Worm (Caenorhabditis elegans) whole organism, late embryonic: Measurements from ENCODE around the gene F20D12.12.

Experiments
- K02D7.2 ChIP-seq: sonication (generic microtip); optimal IDR thresholded peaks from 2 replicates; lab custom pipeline; 2017; ENCODE audit warnings: mild to moderate bottlenecking, missing genetic modification characterization, missing compliant biosample characterization
- T23F11.4 ChIP-seq: fragments of 200-800 bp; sonication (Bioruptor generic); optimal IDR thresholded peaks from 2 replicates; lab custom pipeline; 2018; ENCODE audit warnings: mild to moderate bottlenecking, missing genetic modification characterization, missing compliant biosample characterization
- Y22D7AL.16 ChIP-seq: sonication (generic microtip); optimal IDR thresholded peaks from 2 replicates; lab custom pipeline; 2016; ENCODE audit warnings: missing genetic modification characterization, missing compliant biosample characterization
- ahr-1 ChIP-seq: sonication (generic microtip); optimal IDR thresholded peaks from 2 replicates; lab custom pipeline; 2016; ENCODE audit warnings: missing genetic modification characterization, missing compliant biosample characterization
- ceh-14 ChIP-seq: sonication (generic microtip); optimal IDR thresholded peaks from 2 replicates; lab custom pipeline; 2016; ENCODE audit warnings: missing genotype, missing genetic modification characterization, missing compliant biosample characterization
- ceh-18 ChIP-seq: sonication (generic microtip); optimal IDR thresholded peaks from 2 replicates; lab custom pipeline; 2016; ENCODE audit warnings: missing genetic modification characterization, missing compliant biosample characterization
- ceh-19 ChIP-seq: fragments of 200-800 bp; sonication (Bioruptor generic); optimal IDR thresholded peaks from 2 replicates; lab custom pipeline; 2018; ENCODE audit warnings: mild to moderate bottlenecking, missing genetic modification characterization, missing compliant biosample characterization
- ceh-2 ChIP-seq: sonication (generic microtip); optimal IDR thresholded peaks from 2 replicates; lab custom pipeline; 2016; ENCODE audit warnings: missing genotype, missing genetic modification characterization, missing compliant biosample characterization
- ceh-22 ChIP-seq: sonication (generic microtip); optimal IDR thresholded peaks from 2 replicates; lab custom pipeline; 2017; ENCODE audit warnings: missing biosample characterization, missing genetic modification characterization
- ceh-24 ChIP-seq: sonication (generic microtip); optimal IDR thresholded peaks from 2 replicates; lab custom pipeline; 2016; ENCODE audit warnings: mild to moderate bottlenecking, missing genetic modification characterization, missing compliant biosample characterization
- ceh-31 ChIP-seq: sonication (generic microtip); optimal IDR thresholded peaks from 2 replicates; lab custom pipeline; 2016; ENCODE audit warnings: missing genetic modification characterization, missing compliant biosample characterization
- ceh-34 ChIP-seq: sonication (generic microtip); optimal IDR thresholded peaks from 2 replicates; lab custom pipeline; 2016; ENCODE audit warnings: mild to moderate bottlenecking, missing genetic modification characterization, missing compliant biosample characterization
- ceh-48 ChIP-seq: sonication (generic microtip); optimal IDR thresholded peaks from 2 replicates; lab custom pipeline; 2016; ENCODE audit warnings: missing genetic modification characterization, inconsistent platforms, missing compliant biosample characterization
- che-1 ChIP-seq: sonication (generic microtip); optimal IDR thresholded peaks from 2 replicates; lab custom pipeline; 2016; ENCODE audit warnings: mild to moderate bottlenecking, missing genetic modification characterization, missing compliant biosample characterization
- elt-2 ChIP-seq: sonication (generic microtip); optimal IDR thresholded peaks from 2 replicates; lab custom pipeline; 2016; ENCODE audit warnings: missing genetic modification reagents, missing genetic modification characterization, missing compliant biosample characterization
- elt-4 ChIP-seq: sonication (generic microtip); optimal IDR thresholded peaks from 2 replicates; lab custom pipeline; 2016; ENCODE audit warnings: missing genetic modification characterization, missing compliant biosample characterization
- ets-4 ChIP-seq: sonication (generic microtip); optimal IDR thresholded peaks from 2 replicates; lab custom pipeline; 2016; ENCODE audit warnings: missing genetic modification characterization, missing compliant biosample characterization
- fkh-10 ChIP-seq: fragments of 150-350 bp; optimal IDR thresholded peaks from 2 replicates; lab custom pipeline; 2014; ENCODE audit warnings: missing biosample characterization, missing genetic modification reagents, missing genetic modification characterization
- fkh-6 ChIP-seq: sonication (generic microtip); optimal IDR thresholded peaks from 2 replicates; lab custom pipeline; 2016; ENCODE audit warnings: missing genetic modification characterization, missing compliant biosample characterization
- gmeb-2 ChIP-seq: sonication (generic microtip); optimal IDR thresholded peaks from 2 replicates; lab custom pipeline; 2016; ENCODE audit warnings: missing genetic modification characterization, inconsistent platforms, missing compliant biosample characterization
- hlh-13 ChIP-seq: fragments of 200-800 bp; sonication (Bioruptor generic); optimal IDR thresholded peaks from 2 replicates; lab custom pipeline; 2018; ENCODE audit warnings: mild to moderate bottlenecking, missing genetic modification characterization, missing compliant biosample characterization
- hlh-15 ChIP-seq: sonication (generic microtip); optimal IDR thresholded peaks from 2 replicates; lab custom pipeline; 2016; ENCODE audit warnings: missing genetic modification characterization, missing compliant biosample characterization
- hlh-6 ChIP-seq: sonication (generic microtip); optimal IDR thresholded peaks from 2 replicates; lab custom pipeline; 2016; ENCODE audit warnings: missing genotype, missing genetic modification characterization, missing compliant biosample characterization
- lim-6 ChIP-seq: sonication (generic microtip); optimal IDR thresholded peaks from 2 replicates; lab custom pipeline; 2016; ENCODE audit warnings: missing genetic modification characterization, missing compliant biosample characterization
- lin-11 ChIP-seq: fragments of 200-800 bp; sonication (Bioruptor generic); optimal IDR thresholded peaks from 2 replicates; lab custom pipeline; 2018; ENCODE audit warnings: mild to moderate bottlenecking, missing genetic modification characterization, missing compliant biosample characterization
- mec-3 ChIP-seq: sonication (generic microtip); optimal IDR thresholded peaks from 2 replicates; lab custom pipeline; 2016; ENCODE audit warnings: borderline replicate concordance, missing genetic modification characterization, missing compliant biosample characterization
- nfya-1 ChIP-seq: sonication (generic microtip); optimal IDR thresholded peaks from 2 replicates; lab custom pipeline; 2017; ENCODE audit warnings: missing genetic modification characterization, mild to moderate bottlenecking, missing compliant biosample characterization, antibody characterized with exemption, moderate library complexity
- npax-4 ChIP-seq: sonication (generic microtip); optimal IDR thresholded peaks from 2 replicates; lab custom pipeline; 2016; ENCODE audit warnings: missing genetic modification characterization, missing compliant biosample characterization
- odd-2 ChIP-seq: sonication (generic microtip); optimal IDR thresholded peaks from 2 replicates; lab custom pipeline; 2017; ENCODE audit warnings: antibody characterized with exemption, mild to moderate bottlenecking, missing genetic modification characterization, missing compliant biosample characterization
- pag-3 ChIP-seq: sonication (generic microtip); optimal IDR thresholded peaks from 2 replicates; lab custom pipeline; 2016; ENCODE audit warnings: missing compliant biosample characterization, missing genetic modification characterization, borderline replicate concordance
- pat-9 ChIP-seq: fragments of 200-800 bp; sonication (Bioruptor generic); optimal IDR thresholded peaks from 2 replicates; lab custom pipeline; 2018; ENCODE audit warnings: mild to moderate bottlenecking, missing genetic modification characterization, moderate library complexity, missing compliant biosample characterization
- pha-2 ChIP-seq: sonication (generic microtip); optimal IDR thresholded peaks from 2 replicates; lab custom pipeline; 2017; ENCODE audit warnings: mild to moderate bottlenecking, missing genetic modification characterization, missing compliant biosample characterization
- pha-4 ChIP-seq: fragments of 150-350 bp; optimal IDR thresholded peaks from 2 replicates; lab custom pipeline; 2018; ENCODE audit warnings: missing biosample characterization, missing genetic modification reagents, missing genetic modification characterization
- ref-2 ChIP-seq: sonication (generic microtip); optimal IDR thresholded peaks from 2 replicates; lab custom pipeline; 2016; ENCODE audit warnings: missing genetic modification characterization, missing compliant biosample characterization
- sdc-2 ChIP-seq: sonication (generic microtip); optimal IDR thresholded peaks from 2 replicates; lab custom pipeline; 2016; ENCODE audit warnings: missing genotype, missing genetic modification characterization, missing compliant biosample characterization
- sox-4 ChIP-seq: sonication (generic microtip); optimal IDR thresholded peaks from 2 replicates; lab custom pipeline; 2017; ENCODE audit warnings: mild to moderate bottlenecking, missing genetic modification characterization, inconsistent platforms, missing compliant biosample characterization
- ttx-3 ChIP-seq: sonication (generic microtip); optimal IDR thresholded peaks from 2 replicates; lab custom pipeline; 2016; ENCODE audit warnings: missing genetic modification reagents, missing genetic modification characterization, missing compliant biosample characterization
- unc-42 ChIP-seq: sonication (generic microtip); optimal IDR thresholded peaks from 2 replicates; lab custom pipeline; 2016; ENCODE audit warnings: missing genotype, missing genetic modification characterization, missing compliant biosample characterization
- zip-5 ChIP-seq: sonication (generic microtip); optimal IDR thresholded peaks from 2 replicates; lab custom pipeline; 2016; ENCODE audit warnings: missing genetic modification characterization, missing compliant biosample characterization

Gene F20D12.12

DNA sequence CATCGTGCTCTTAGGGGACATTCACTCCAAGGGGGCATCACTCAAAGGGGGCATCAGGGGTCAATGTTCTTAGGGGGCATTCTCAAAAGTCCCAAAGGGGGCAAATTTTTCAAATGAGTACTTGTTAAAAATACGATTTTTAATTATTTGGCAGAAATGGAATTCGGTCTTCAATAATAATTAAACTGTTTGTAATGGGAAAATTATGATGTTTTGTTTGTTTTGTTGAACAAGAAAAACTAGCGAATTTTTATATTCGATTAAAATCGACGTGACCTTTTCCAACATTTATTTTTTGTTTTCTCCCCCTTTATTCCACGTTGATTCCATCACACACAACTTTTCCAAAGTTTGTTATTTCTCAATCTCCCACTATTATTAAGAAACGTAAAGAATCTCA is 19.8 kb downstream of the F20D12.12 start, which contains the start of gene F57H12.5:
F57H12.5 (plus strand) TSS at position 301 of the 400 bp plus-strand sequence.
- TF ChIP-seq elt-4 (tag; lab: Kevin White, UChicago) (no peak), pha-4 (no peak), T23F11.4 (GFP tag; lab: Kevin White, UChicago) (no peak), Y22D7AL.16 (no peak), ttx-3 (tag; lab: Kevin White, UChicago) (no peak), ceh-19 (GFP tag; lab: Kevin White, UChicago) (no peak), gmeb-2 (no peak), ceh-34 (no peak)

- TF ChIP-seq lin-11 (tag; lab: Kevin White, UChicago) (no peak), mec-3 (tag; lab: Kevin White, UChicago) (no peak), fkh-6 (tag; lab: Kevin White, UChicago) (no peak), ceh-24 (tag; lab: Kevin White, UChicago) (no peak), nfya-1 (tag; lab: Kevin White, UChicago) (no peak), fkh-10 (GFP tag; lab: Kevin White, UChicago) (no peak), ceh-31 (tag; lab: Kevin White, UChicago) (no peak), unc-42 (tag; lab: Kevin White, UChicago) (no peak), K02D7.2 (no peak), che-1 (tag; lab: Kevin White, UChicago) (no peak), ceh-2 (no peak), hlh-15 (tag; lab: Kevin White, UChicago) (no peak), pag-3 (tag; lab: Kevin White, UChicago) (no peak), elt-2 (tag; lab: Kevin White, UChicago) (no peak), ceh-14 (tag; lab: Kevin White, UChicago) (no peak), sox-4 (tag; lab: Kevin White, UChicago) (no peak), odd-2 (tag; lab: Kevin White, UChicago) (no peak), lim-6 (tag; lab: Kevin White, UChicago) (no peak), npax-4 (tag; lab: Kevin White, UChicago) (no peak), sdc-2 (tag; lab: Kevin White, UChicago) (no peak)
These were observed 29.0 kb downstream of the F20D12.12 start, which contains the start of gene F57H12.6 for ce11 chrIV:7976210-7976609. F57H12.6 (minus strand) TSS chrIV:7976310.

DNA sequence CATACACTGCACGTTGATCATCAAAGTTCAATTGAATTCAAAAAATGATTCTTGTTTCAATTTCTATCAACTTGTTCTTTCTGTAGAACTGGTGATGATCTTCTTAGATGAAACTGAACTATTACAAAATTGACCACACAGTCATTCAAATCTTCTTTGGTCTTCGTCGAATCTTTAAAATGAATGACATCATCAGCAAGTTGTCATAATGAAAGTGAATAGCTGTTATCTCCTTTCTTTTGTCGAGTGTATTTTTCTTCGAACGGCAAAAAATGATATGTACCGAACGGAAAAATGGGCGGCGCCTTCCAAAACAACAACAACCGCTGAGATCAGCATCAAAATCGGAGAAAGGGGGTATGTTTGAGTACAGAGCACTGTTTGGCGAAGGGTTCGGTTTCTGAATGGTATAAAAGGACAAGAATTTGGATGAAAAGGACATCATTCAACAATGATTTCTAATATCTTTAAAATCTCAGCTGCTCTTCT is 30.3 kb downstream of the F20D12.12 start, which contains the start of gene ora-1:
ora-1 (plus strand) TSS at position 439 of the 489 bp plus-strand sequence.
- TF ChIP-seq ref-2 (tag; lab: Kevin White, UChicago), result no peak
- no peak for TF ChIP-seq ceh-34
- TF ChIP-seq hlh-13 (GFP tag; lab: Kevin White, UChicago), result no peak
- TF ChIP-seq pha-2 (tag; lab: Kevin White, UChicago), result no peak
- TF ChIP-seq ceh-48 (tag; lab: Kevin White, UChicago), result no peak
- no peak for TF ChIP-seq ahr-1 (tag; lab: Kevin White, UChicago)
- no peak for TF ChIP-seq odd-2 (tag; lab: Kevin White, UChicago)
- TF ChIP-seq hlh-15 (tag; lab: Kevin White, UChicago), result no peak
- TF ChIP-seq zip-5 (tag; lab: Kevin White, UChicago), result no peak
- no peak for TF ChIP-seq nfya-1 (tag; lab: Kevin White, UChicago)
- TF ChIP-seq hlh-6 (tag; lab: Kevin White, UChicago), result no peak
- TF ChIP-seq ceh-18 (tag; lab: Kevin White, UChicago), result no peak
- no peak for TF ChIP-seq pat-9 (tag; lab: Kevin White, UChicago)

DNA sequence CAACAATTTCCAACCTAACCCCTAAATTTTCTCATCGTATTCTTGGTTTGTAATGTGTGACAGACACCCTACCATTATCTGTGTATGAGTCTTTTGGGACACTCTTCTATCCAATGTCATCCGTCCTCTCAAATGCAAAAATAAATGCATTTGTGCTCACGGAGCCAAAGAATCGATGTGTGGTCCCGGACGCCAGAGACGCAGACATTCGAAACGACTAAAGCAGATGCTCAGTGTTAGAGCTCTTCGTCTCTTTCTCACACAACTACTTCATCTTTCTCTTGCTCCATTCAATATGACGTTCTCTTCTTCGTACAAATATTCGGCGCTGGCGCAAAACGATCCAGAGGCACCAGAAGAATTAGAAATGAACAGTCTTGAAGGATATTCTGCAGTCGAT is 32.3 kb downstream of the F20D12.12 start, which contains the start of gene unc-24:
unc-24 (plus strand) TSS at position 283 of the 400 bp plus-strand sequence.
- no peak for TF ChIP-seq ceh-22 (tag; lab: Kevin White, UChicago)
- no peak for TF ChIP-seq Y22D7AL.16
- peak; percentile 56 for TF ChIP-seq ceh-48 (tag; lab: Kevin White, UChicago)
- peak; percentile 64 for TF ChIP-seq nfya-1 (tag; lab: Kevin White, UChicago)
- no peak for TF ChIP-seq hlh-13 (GFP tag; lab: Kevin White, UChicago)
- TF ChIP-seq pat-9 (tag; lab: Kevin White, UChicago), result no peak
- no peak for TF ChIP-seq ets-4 (tag; lab: Kevin White, UChicago)
- peak; percentile 95 for TF ChIP-seq unc-42 (tag; lab: Kevin White, UChicago)
- TF ChIP-seq, all 69 proteins: peak for 3
